Fruit fly (Drosophila melanogaster) Kc167 (cell line): ENCODE results near the gene CG43679.

ENCODE experiments used
- h ChIP-seq: fragments of >200 bp; optimal IDR thresholded peaks from 3 replicates; lab custom pipeline; 2018; ENCODE audit warnings: missing external identifiers
- insv ChIP-seq: fragments of >200 bp; optimal IDR thresholded peaks from 3 replicates; lab custom pipeline; 2018; ENCODE audit warnings: missing external identifiers
- psq ChIP-seq: fragments of >200 bp; optimal IDR thresholded peaks from 2 replicates; lab custom pipeline; 2017; ENCODE audit warnings: missing external identifiers

dm6 chr3L:15005774-15006173 is 45.5 kb downstream of the CG43679 start:
- no peak for TF ChIP-seq psq (lab: Kevin White, UChicago)
- no peak for TF ChIP-seq insv (lab: Kevin White, UChicago)
- no peak for TF ChIP-seq h
